Worm (Caenorhabditis elegans) whole organism, L2 larva: ENCODE results near the gene T07A9.14.

Experiments used
- C34F6.9 ChIP-seq: fragments of 150-350 bp; optimal IDR thresholded peaks from 2 replicates; lab custom pipeline; 2014; ENCODE audit warnings: missing biosample characterization, missing genetic modification characterization
- F13H6.1 ChIP-seq: sonication (generic microtip); optimal IDR thresholded peaks from 2 replicates; lab custom pipeline; 2016; ENCODE audit warnings: missing genetic modification characterization, missing compliant biosample characterization
- R02D3.7 ChIP-seq: fragments of 150-350 bp; optimal IDR thresholded peaks from 2 replicates; lab custom pipeline; 2014; ENCODE audit warnings: missing biosample characterization, missing genetic modification characterization
- ZK546.5 ChIP-seq: sonication (generic microtip); optimal IDR thresholded peaks from 2 replicates; lab custom pipeline; 2017; ENCODE audit warnings: missing biosample characterization, missing genetic modification characterization
- ama-1 ChIP-seq: fragments of 150-350 bp; optimal IDR thresholded peaks from 2 replicates; lab custom pipeline; 2018; ENCODE audit warnings: inconsistent platforms
- blmp-1 ChIP-seq: sonication (generic microtip); optimal IDR thresholded peaks from 2 replicates; lab custom pipeline; 2017; ENCODE audit warnings: missing genetic modification characterization, mild to moderate bottlenecking, missing compliant biosample characterization, antibody characterized with exemption, moderate library complexity; ENCODE audit not compliant: insufficient read depth
- ceh-16 ChIP-seq: fragments of 150-350 bp; optimal IDR thresholded peaks from 2 replicates; lab custom pipeline; 2014; ENCODE audit warnings: missing biosample characterization, missing genetic modification characterization
- ceh-82 ChIP-seq: fragments of 150-350 bp; optimal IDR thresholded peaks from 2 replicates; lab custom pipeline; 2014; ENCODE audit warnings: missing biosample characterization, missing genetic modification characterization
- crh-2 ChIP-seq: sonication (generic microtip); optimal IDR thresholded peaks from 2 replicates; lab custom pipeline; 2017; ENCODE audit warnings: missing biosample characterization, missing genetic modification characterization
- dmd-4 ChIP-seq: sonication (generic microtip); optimal IDR thresholded peaks from 2 replicates; lab custom pipeline; 2017; ENCODE audit warnings: missing biosample characterization, missing genetic modification characterization
- egl-27 ChIP-seq: sonication (generic microtip); optimal IDR thresholded peaks from 3 replicates; lab custom pipeline; 2017; ENCODE audit warnings: missing biosample characterization, missing genetic modification reagents, missing genetic modification characterization
- fos-1 ChIP-seq: fragments of 150-350 bp; optimal IDR thresholded peaks from 2 replicates; lab custom pipeline; 2014; ENCODE audit warnings: missing biosample characterization, missing genetic modification characterization
- gmeb-1 ChIP-seq: fragments of 150-350 bp; optimal IDR thresholded peaks from 2 replicates; lab custom pipeline; 2014; ENCODE audit warnings: missing biosample characterization, missing genetic modification characterization
- lin-11 ChIP-seq: fragments of 150-350 bp; sonication (generic microtip); optimal IDR thresholded peaks from 2 replicates; lab custom pipeline; 2014; ENCODE audit warnings: missing biosample characterization, missing genetic modification characterization, inconsistent platforms, mixed read lengths
- lin-13 ChIP-seq: fragments of 150-350 bp; optimal IDR thresholded peaks from 2 replicates; lab custom pipeline; 2014; ENCODE audit warnings: missing biosample characterization, missing genetic modification reagents, missing genetic modification characterization
- lsy-2 ChIP-seq, 2 experiments: fragments of 150-350 bp in 1 of 2; sonication (generic microtip) in 1 of 2; optimal IDR thresholded peaks; 2 replicates each; lab custom pipeline; 2014 to 2017; ENCODE audit warnings: missing biosample characterization in 2 of 2, missing genetic modification characterization in 2 of 2
- mab-5 ChIP-seq: fragments of 150-350 bp; optimal IDR thresholded peaks from 2 replicates; lab custom pipeline; 2014; ENCODE audit warnings: missing biosample characterization, missing genetic modification characterization
- mbf-1 ChIP-seq: sonication (generic microtip); optimal IDR thresholded peaks from 2 replicates; lab custom pipeline; 2017; ENCODE audit warnings: missing biosample characterization, missing genetic modification characterization
- nhr-10 ChIP-seq: sonication (generic microtip); optimal IDR thresholded peaks from 2 replicates; lab custom pipeline; 2017; ENCODE audit warnings: missing biosample characterization, missing genetic modification characterization
- nhr-129 ChIP-seq: fragments of 150-350 bp; optimal IDR thresholded peaks from 2 replicates; lab custom pipeline; 2014; ENCODE audit warnings: missing biosample characterization, missing genetic modification characterization
- nhr-21 ChIP-seq: fragments of 150-350 bp; optimal IDR thresholded peaks from 2 replicates; lab custom pipeline; 2014; ENCODE audit warnings: missing biosample characterization, missing genetic modification characterization
- nhr-25 ChIP-seq: fragments of 150-350 bp; sonication (generic microtip); optimal IDR thresholded peaks from 3 replicates; lab custom pipeline; 2014; ENCODE audit warnings: missing biosample characterization, missing genetic modification characterization
- nhr-6 ChIP-seq: fragments of 150-350 bp; optimal IDR thresholded peaks from 2 replicates; lab custom pipeline; 2014; ENCODE audit warnings: missing biosample characterization, missing genetic modification characterization
- nhr-77 ChIP-seq: fragments of 150-350 bp; optimal IDR thresholded peaks from 2 replicates; lab custom pipeline; 2014; ENCODE audit warnings: missing biosample characterization, missing genetic modification characterization
- peb-1 ChIP-seq: fragments of 150-350 bp; optimal IDR thresholded peaks from 2 replicates; lab custom pipeline; 2014; ENCODE audit warnings: missing biosample characterization, missing genetic modification characterization
- sem-4 ChIP-seq: fragments of 150-350 bp; optimal IDR thresholded peaks from 2 replicates; lab custom pipeline; 2014; ENCODE audit warnings: missing biosample characterization, missing genetic modification reagents, missing genetic modification characterization
- skn-1 ChIP-seq: sonication (generic microtip); optimal IDR thresholded peaks from 2 replicates; lab custom pipeline; 2017; ENCODE audit warnings: missing biosample characterization, missing genetic modification characterization
- sma-3 ChIP-seq: sonication (generic microtip); optimal IDR thresholded peaks from 2 replicates; lab custom pipeline; 2016; ENCODE audit warnings: missing genetic modification reagents, missing genetic modification characterization, missing compliant biosample characterization
- sma-9 ChIP-seq, 2 experiments: fragments of 150-350 bp in 1 of 2; sonication (generic microtip) in 1 of 2; optimal IDR thresholded peaks; 2 replicates each; lab custom pipeline; 2014 to 2016; ENCODE audit warnings: missing genetic modification characterization in 2 of 2, mild to moderate bottlenecking in 1 of 2, missing biosample characterization in 1 of 2, missing compliant biosample characterization in 1 of 2, missing genetic modification reagents in 1 of 2, moderate library complexity in 1 of 2
- snpc-4 ChIP-seq: fragments of 150-350 bp; optimal IDR thresholded peaks from 2 replicates; lab custom pipeline; 2014; ENCODE audit warnings: missing biosample characterization, missing genetic modification characterization
- unc-55 ChIP-seq: fragments of 150-350 bp; sonication (generic microtip); optimal IDR thresholded peaks from 3 replicates; lab custom pipeline; 2014; ENCODE audit warnings: missing biosample characterization, missing genetic modification reagents, missing genetic modification characterization
- unc-62 ChIP-seq: fragments of 150-350 bp; optimal IDR thresholded peaks from 2 replicates; lab custom pipeline; 2014; ENCODE audit warnings: missing biosample characterization, missing genetic modification reagents, missing genetic modification characterization
- ztf-11 ChIP-seq: sonication (generic microtip); optimal IDR thresholded peaks from 2 replicates; lab custom pipeline; 2017; ENCODE audit warnings: missing biosample characterization, missing genetic modification characterization
- ztf-4 ChIP-seq: fragments of 150-350 bp; optimal IDR thresholded peaks from 2 replicates; lab custom pipeline; 2014; ENCODE audit warnings: missing biosample characterization, missing genetic modification characterization

The T07A9.14 gene

DNA sequence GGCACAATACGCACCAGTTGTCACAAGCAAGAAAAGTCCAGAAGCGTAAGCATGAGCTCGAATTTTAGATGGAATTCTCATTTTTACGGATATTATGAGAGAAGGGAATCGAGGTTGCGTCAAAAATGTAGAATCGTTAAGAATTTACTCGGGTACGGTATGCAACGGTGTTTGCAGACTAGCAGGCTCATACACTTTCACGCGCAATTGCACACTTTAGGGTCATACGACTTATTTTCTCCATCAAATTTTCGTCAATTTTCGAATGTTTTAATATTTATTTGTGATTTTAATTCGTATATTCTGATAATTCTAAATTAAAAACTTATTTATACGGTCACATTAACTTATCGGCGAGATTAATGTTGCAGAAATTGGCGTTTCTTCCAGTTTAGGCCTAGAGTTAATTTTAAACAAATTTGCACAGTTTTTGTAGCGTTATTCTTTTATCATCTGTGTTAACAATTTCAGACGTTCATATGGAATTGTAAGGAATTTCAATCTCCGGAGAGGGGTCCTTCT, 7.0 kb downstream of the T07A9.14 start, which contains the start of the genes T07A9.15 and nog-1:
Gene T07A9.15 (minus strand): TSS at position 138 of the 522 bp plus-strand sequence.
Gene nog-1 (plus strand): TSS at position 472 of the 522 bp plus-strand sequence.
- no peak for TF ChIP-seq dmd-4 (tag; lab: Kevin White, UChicago)
- peak; percentile 51 for TF ChIP-seq nhr-21
- peak; percentile 52 for TF ChIP-seq sma-9 (GFP tag; optimal IDR thresholded peaks at IDR 0.05; lab: Kevin White, UChicago)
- TF ChIP-seq sma-9 (tag; optimal IDR thresholded peaks at IDR 0.05; lab: Kevin White, UChicago): no peak
- peak; percentile 49 for TF ChIP-seq lin-13 (GFP tag; lab: Kevin White, UChicago)
- TF ChIP-seq nhr-6 (tag; lab: Kevin White, UChicago): peak; percentile 2
- no peak for TF ChIP-seq egl-27
- TF ChIP-seq blmp-1 (tag; lab: Kevin White, UChicago): peak; percentile 3
- TF ChIP-seq snpc-4 (tag; lab: Kevin White, UChicago): no peak
- TF ChIP-seq ama-1: no peak
- no peak for TF ChIP-seq nhr-77 (tag; lab: Kevin White, UChicago)
- peak; percentile 81 for TF ChIP-seq nhr-129
- peak; percentile 75 for TF ChIP-seq gmeb-1 (tag; lab: Kevin White, UChicago)
- TF ChIP-seq ceh-82 (tag; lab: Kevin White, UChicago): no peak
- TF ChIP-seq unc-55 (GFP tag; lab: Kevin White, UChicago): peak; percentile 86
- peak; percentile 47 for TF ChIP-seq nhr-25
- peak; percentile 52 for TF ChIP-seq F13H6.1 (tag; lab: Kevin White, UChicago)
- TF ChIP-seq sma-3 (GFP tag; lab: Kevin White, UChicago): peak; percentile 58
- no peak for TF ChIP-seq ceh-16 (tag; lab: Kevin White, UChicago)
- peak; percentile 92 for TF ChIP-seq C34F6.9 (tag; lab: Kevin White, UChicago)
- TF ChIP-seq fos-1 (tag; lab: Kevin White, UChicago): peak; percentile 30
- peak; percentile 45 for TF ChIP-seq lin-11 (tag; lab: Kevin White, UChicago)
- TF ChIP-seq sem-4 (tag; lab: Kevin White, UChicago): no peak
- no peak for TF ChIP-seq unc-62 (GFP tag; lab: Kevin White, UChicago)
- TF ChIP-seq crh-2 (tag; lab: Kevin White, UChicago): peak; percentile 71
- peak; percentile 11 for TF ChIP-seq mab-5
- TF ChIP-seq lsy-2 (tag; optimal IDR thresholded peaks at IDR 0.05; lab: Kevin White, UChicago): peak; percentile 96 to 99

DNA sequence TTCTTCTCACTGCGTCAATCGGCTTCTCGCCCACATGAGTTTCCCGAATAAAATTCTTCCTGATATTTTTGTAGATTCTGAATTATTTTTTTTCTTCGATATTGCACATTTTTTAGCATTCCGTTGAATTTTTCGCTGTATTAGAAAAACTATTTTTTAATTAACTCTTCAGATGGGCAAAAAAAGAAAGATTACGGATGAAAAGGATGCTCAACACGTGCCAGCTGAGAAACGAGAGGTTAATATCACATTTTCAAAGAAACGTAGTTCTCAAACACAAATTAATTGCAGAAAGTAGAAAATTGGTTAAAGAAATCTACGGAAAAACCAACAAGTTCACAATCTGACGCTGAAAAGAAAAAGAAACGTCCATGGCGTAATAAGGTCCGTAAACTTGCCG, 9.9 kb downstream of the T07A9.14 start, which contains the start of gene rrp-8:
Gene rrp-8 (plus strand): TSS at position 173 of the 400 bp plus-strand sequence.
- TF ChIP-seq mbf-1 (tag; lab: Kevin White, UChicago) (no peak), ama-1 (no peak), nhr-129 (no peak), lin-13 (GFP tag; lab: Kevin White, UChicago) (no peak), ceh-16 (tag; lab: Kevin White, UChicago) (no peak), ceh-82 (tag; lab: Kevin White, UChicago) (no peak), skn-1 (no peak)

DNA sequence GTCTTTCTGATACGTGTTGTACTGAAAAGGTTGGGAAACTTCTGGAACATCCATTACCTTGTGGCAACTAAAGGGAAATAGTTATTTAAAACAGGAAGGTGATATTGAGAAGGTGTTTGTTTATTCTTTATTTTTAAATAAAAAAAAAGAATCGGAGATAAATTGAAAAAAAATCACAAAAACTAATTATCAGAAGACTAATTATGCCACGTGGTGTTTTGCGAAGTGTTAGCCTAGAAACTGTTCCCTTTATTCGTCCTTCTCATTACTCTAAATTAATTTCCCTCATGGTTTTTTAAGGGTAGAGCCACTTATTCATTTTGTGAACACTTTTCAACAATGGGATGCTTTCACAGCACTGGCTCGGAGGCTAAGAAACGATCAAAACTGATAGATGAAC, 14.9 kb downstream of the T07A9.14 start, which contains the start of gene gpa-4:
Gene gpa-4 (plus strand): TSS at position 301 of the 400 bp plus-strand sequence.
- TF ChIP-seq sem-4 (tag; lab: Kevin White, UChicago) (no peak), sma-9 (GFP tag; optimal IDR thresholded peaks at IDR 0.05; lab: Kevin White, UChicago) (no peak), sma-9 (tag; optimal IDR thresholded peaks at IDR 0.05; lab: Kevin White, UChicago) (no peak), lin-11 (tag; lab: Kevin White, UChicago) (no peak), nhr-25 (no peak), fos-1 (tag; lab: Kevin White, UChicago) (no peak), crh-2 (tag; lab: Kevin White, UChicago) (no peak), ceh-82 (tag; lab: Kevin White, UChicago) (no peak), ceh-16 (tag; lab: Kevin White, UChicago) (no peak), ama-1 (no peak), skn-1 (no peak), ZK546.5 (no peak), ztf-4 (no peak), R02D3.7 (tag; lab: Kevin White, UChicago) (no peak), mab-5 (no peak), nhr-10 (tag; lab: Kevin White, UChicago) (no peak), snpc-4 (tag; lab: Kevin White, UChicago) (no peak)

DNA sequence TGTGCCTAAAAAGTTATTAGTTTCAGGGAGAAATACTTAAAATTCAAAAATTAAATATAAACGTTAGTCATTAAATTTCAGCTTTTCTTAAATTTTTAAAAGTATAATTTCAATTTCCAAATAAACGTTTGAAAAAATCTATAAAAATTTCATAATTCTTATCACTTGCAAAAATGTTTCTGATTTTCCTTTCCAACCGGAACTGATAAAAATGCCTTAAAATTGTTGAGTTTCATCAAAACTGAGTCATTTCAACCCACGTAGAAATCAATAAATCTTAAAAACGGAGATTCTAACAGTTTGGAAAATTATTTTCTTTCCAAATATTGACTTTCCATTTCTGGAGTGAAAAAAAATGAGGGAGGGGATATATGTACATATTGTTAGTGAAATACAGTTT, 22.4 kb downstream of the T07A9.14 start:
- TF ChIP-seq crh-2 (tag; lab: Kevin White, UChicago): no peak
- TF ChIP-seq ztf-11 (tag; lab: Kevin White, UChicago): no peak
- TF ChIP-seq sem-4 (tag; lab: Kevin White, UChicago): no peak
- TF ChIP-seq fos-1 (tag; lab: Kevin White, UChicago): peak; percentile 96
- no peak for TF ChIP-seq C34F6.9 (tag; lab: Kevin White, UChicago)
- no peak for TF ChIP-seq sma-9 (GFP tag; optimal IDR thresholded peaks at IDR 0.05; lab: Kevin White, UChicago)
- TF ChIP-seq sma-9 (tag; optimal IDR thresholded peaks at IDR 0.05; lab: Kevin White, UChicago): no peak
- no peak for TF ChIP-seq R02D3.7 (tag; lab: Kevin White, UChicago)
- no peak for TF ChIP-seq peb-1 (tag; lab: Kevin White, UChicago)
- TF ChIP-seq, all 48 proteins: peak for 1
